Worm (Caenorhabditis elegans) whole organism, L1 larva: ENCODE results near the gene C55B6.7.

Experiments
- C04F5.9 ChIP-seq: sonication (generic microtip); optimal IDR thresholded peaks from 2 replicates; lab custom pipeline; 2016; ENCODE audit warnings: missing genetic modification characterization, missing compliant biosample characterization
- C34B4.2 ChIP-seq: sonication (generic microtip); optimal IDR thresholded peaks from 2 replicates; lab custom pipeline; 2017; ENCODE audit warnings: mild to moderate bottlenecking, missing genetic modification characterization, missing compliant biosample characterization
- Y116A8C.19 ChIP-seq: sonication (generic microtip); optimal IDR thresholded peaks from 2 replicates; lab custom pipeline; 2016; ENCODE audit warnings: missing compliant biosample characterization, missing genetic modification characterization, borderline replicate concordance
- alr-1 ChIP-seq: fragments of 200-800 bp; sonication (Bioruptor generic); optimal IDR thresholded peaks from 2 replicates; lab custom pipeline; 2018; ENCODE audit warnings: borderline replicate concordance, mild to moderate bottlenecking, missing genetic modification characterization, missing compliant biosample characterization
- ceh-8 ChIP-seq: fragments of 200-800 bp; sonication (Bioruptor generic); optimal IDR thresholded peaks from 2 replicates; lab custom pipeline; 2018; ENCODE audit warnings: mild to moderate bottlenecking, missing genetic modification characterization, moderate library complexity, missing compliant biosample characterization
- ceh-82 ChIP-seq, 3 experiments: fragments of 150-350 bp in 1 of 3; sonication (generic microtip) in 2 of 3; optimal IDR thresholded peaks; 2 replicates each; lab custom pipeline; 2014 to 2017; ENCODE audit warnings: missing biosample characterization in 3 of 3, missing genetic modification characterization in 3 of 3
- ceh-88 ChIP-seq: fragments of 200-800 bp; sonication (Bioruptor generic); IDR thresholded peaks from 2 replicates; pipeline ENCODE4 v1.3.6; 2022; ENCODE audit warnings: missing genetic modification characterization, missing compliant biosample characterization
- ces-1 ChIP-seq: fragments of 150-350 bp; optimal IDR thresholded peaks from 2 replicates; lab custom pipeline; 2014; ENCODE audit warnings: missing biosample characterization, missing genetic modification reagents, missing genetic modification characterization
- dpl-1 ChIP-seq, 3 experiments: fragments of 150-350 bp in 2 of 3; sonication (generic microtip) in 1 of 3; optimal IDR thresholded peaks; 2 replicates each; lab custom pipeline; 2014 to 2017; ENCODE audit warnings: missing biosample characterization in 3 of 3, missing genetic modification characterization in 3 of 3, missing genetic modification reagents in 3 of 3
- dsc-1 ChIP-seq: sonication (generic microtip); optimal IDR thresholded peaks from 2 replicates; lab custom pipeline; 2016; ENCODE audit warnings: mild to moderate bottlenecking, missing genetic modification characterization, missing compliant biosample characterization
- efl-1 ChIP-seq, 4 experiments: fragments of 150-350 bp; optimal IDR thresholded peaks in 3 of 4; peaks in 1 of 4; 1 replicate in 1 of 4; 2 replicates in 3 of 4; lab custom pipeline; 2014; ENCODE audit warnings: missing biosample characterization in 2 of 4, missing genetic modification characterization in 2 of 4, missing genetic modification reagents in 2 of 4
- efl-3 ChIP-seq: fragments of 200-800 bp; sonication (Bioruptor generic); optimal IDR thresholded peaks from 2 replicates; lab custom pipeline; 2018; ENCODE audit warnings: mild to moderate bottlenecking, missing genetic modification characterization, missing compliant biosample characterization
- elt-2 ChIP-seq: sonication (generic microtip); optimal IDR thresholded peaks from 2 replicates; lab custom pipeline; 2016; ENCODE audit warnings: missing genetic modification characterization, mild to moderate bottlenecking, inconsistent platforms, missing compliant biosample characterization, missing genetic modification reagents
- ets-5 ChIP-seq: fragments of 200-800 bp; sonication (Bioruptor generic); IDR thresholded peaks from 2 replicates; pipeline ENCODE4 v1.3.6; 2022; ENCODE audit warnings: missing genetic modification characterization, missing compliant biosample characterization
- fkh-10 ChIP-seq: sonication (generic microtip); optimal IDR thresholded peaks from 2 replicates; lab custom pipeline; 2017; ENCODE audit warnings: missing biosample characterization, missing genetic modification reagents, missing genetic modification characterization
- fkh-8 ChIP-seq: sonication (generic microtip); optimal IDR thresholded peaks from 2 replicates; lab custom pipeline; 2016; ENCODE audit warnings: mild to moderate bottlenecking, missing genetic modification characterization, missing compliant biosample characterization
- hlh-4 ChIP-seq: sonication (generic microtip); optimal IDR thresholded peaks from 2 replicates; lab custom pipeline; 2016; ENCODE audit warnings: mild to moderate bottlenecking, missing genetic modification characterization, missing compliant biosample characterization
- hpl-2 ChIP-seq: fragments of 150-350 bp; optimal IDR thresholded peaks from 2 replicates; lab custom pipeline; 2014; ENCODE audit warnings: missing biosample characterization, missing genetic modification reagents, missing genetic modification characterization
- isw-1 ChIP-seq: fragments of 200-800 bp; sonication (Bioruptor generic); IDR thresholded peaks from 2 replicates; pipeline ENCODE4 v1.3.6; 2022; ENCODE audit warnings: missing genetic modification characterization, missing compliant biosample characterization
- lin-15B ChIP-seq: fragments of 150-350 bp; sonication (generic microtip); optimal IDR thresholded peaks from 3 replicates; lab custom pipeline; 2014; ENCODE audit warnings: missing biosample characterization, missing genetic modification characterization
- lin-35 ChIP-seq, 2 experiments: fragments of 150-350 bp; optimal IDR thresholded peaks; 2 replicates each; lab custom pipeline; 2014; ENCODE audit warnings: missing biosample characterization in 2 of 2, missing genetic modification characterization in 2 of 2, missing genetic modification reagents in 2 of 2
- lin-39 ChIP-seq: fragments of 150-350 bp; optimal IDR thresholded peaks from 2 replicates; lab custom pipeline; 2014; ENCODE audit warnings: missing biosample characterization, missing genetic modification reagents, missing genetic modification characterization
- lir-3 ChIP-seq: sonication (generic microtip); optimal IDR thresholded peaks from 2 replicates; lab custom pipeline; 2016; ENCODE audit warnings: mild to moderate bottlenecking, missing genetic modification characterization, moderate library complexity, missing compliant biosample characterization; ENCODE audit not compliant: poor library complexity
- mab-9 ChIP-seq: fragments of 200-800 bp; sonication (Bioruptor generic); IDR thresholded peaks from 2 replicates; pipeline ENCODE4 v1.3.6; 2022; ENCODE audit warnings: missing genetic modification reagents, missing genetic modification characterization, missing compliant biosample characterization
- nhr-11 ChIP-seq: fragments of 150-350 bp; optimal IDR thresholded peaks from 2 replicates; lab custom pipeline; 2014; ENCODE audit warnings: missing biosample characterization, missing genetic modification characterization
- nhr-12 ChIP-seq: sonication (generic microtip); optimal IDR thresholded peaks from 2 replicates; lab custom pipeline; 2017; ENCODE audit warnings: missing biosample characterization, missing genetic modification characterization
- nhr-20 ChIP-seq: sonication (generic microtip); optimal IDR thresholded peaks from 2 replicates; lab custom pipeline; 2016; ENCODE audit warnings: mild to moderate bottlenecking, missing genetic modification characterization, missing compliant biosample characterization
- nhr-237 ChIP-seq: fragments of 150-350 bp; optimal IDR thresholded peaks from 2 replicates; lab custom pipeline; 2014; ENCODE audit warnings: missing biosample characterization, missing genetic modification characterization
- nhr-28 ChIP-seq: fragments of 150-350 bp; optimal IDR thresholded peaks from 2 replicates; lab custom pipeline; 2014; ENCODE audit warnings: missing biosample characterization, missing genetic modification characterization
- nhr-47 ChIP-seq: sonication (generic microtip); optimal IDR thresholded peaks from 2 replicates; lab custom pipeline; 2016; ENCODE audit warnings: mild to moderate bottlenecking, missing genetic modification characterization, moderate library complexity, missing compliant biosample characterization
- nhr-77 ChIP-seq: fragments of 150-350 bp; optimal IDR thresholded peaks from 2 replicates; lab custom pipeline; 2014; ENCODE audit warnings: missing biosample characterization, missing genetic modification characterization
- nhr-84 ChIP-seq: sonication (generic microtip); optimal IDR thresholded peaks from 2 replicates; lab custom pipeline; 2017; ENCODE audit warnings: missing biosample characterization, missing genetic modification characterization
- nhr-85 ChIP-seq: sonication (generic microtip); peaks from one replicate; lab custom pipeline; 2016; ENCODE audit warnings: missing genetic modification characterization, inconsistent platforms, missing compliant biosample characterization
- rnt-1 ChIP-seq: sonication (generic microtip); optimal IDR thresholded peaks from 2 replicates; lab custom pipeline; 2016; ENCODE audit warnings: mild to moderate bottlenecking, missing genetic modification characterization, moderate library complexity, missing compliant biosample characterization
- skn-1 ChIP-seq: fragments of 150-350 bp; optimal IDR thresholded peaks from 2 replicates; lab custom pipeline; 2014; ENCODE audit warnings: missing biosample characterization, missing genetic modification characterization
- snpc-4 ChIP-seq: fragments of 150-350 bp; optimal IDR thresholded peaks from 2 replicates; lab custom pipeline; 2014; ENCODE audit warnings: missing biosample characterization, missing genetic modification characterization
- snu-23 ChIP-seq: sonication (generic microtip); optimal IDR thresholded peaks from 2 replicates; lab custom pipeline; 2016; ENCODE audit warnings: missing genetic modification characterization, missing compliant biosample characterization
- sptf-1 ChIP-seq: fragments of 150-350 bp; optimal IDR thresholded peaks from 2 replicates; lab custom pipeline; 2014; ENCODE audit warnings: missing biosample characterization, missing genetic modification characterization
- swsn-7 ChIP-seq: sonication (generic microtip); optimal IDR thresholded peaks from 2 replicates; lab custom pipeline; 2016; ENCODE audit warnings: missing genetic modification characterization, missing compliant biosample characterization
- tbx-2 ChIP-seq: sonication (generic microtip); optimal IDR thresholded peaks from 2 replicates; lab custom pipeline; 2016; ENCODE audit warnings: missing genetic modification characterization, missing compliant biosample characterization
- tlp-1 ChIP-seq: fragments of 150-350 bp; optimal IDR thresholded peaks from 2 replicates; lab custom pipeline; 2014; ENCODE audit warnings: missing biosample characterization, missing genetic modification characterization
- unc-62 ChIP-seq: fragments of 150-350 bp; optimal IDR thresholded peaks from 2 replicates; lab custom pipeline; 2014; ENCODE audit warnings: missing biosample characterization, missing genetic modification reagents, missing genetic modification characterization
- unc-86 ChIP-seq: sonication (generic microtip); optimal IDR thresholded peaks from 2 replicates; lab custom pipeline; 2016; ENCODE audit warnings: missing genetic modification characterization, missing compliant biosample characterization
- unc-98 ChIP-seq: fragments of 200-800 bp; sonication (Bioruptor generic); IDR thresholded peaks from 2 replicates; pipeline ENCODE4 v1.3.6; 2022; ENCODE audit warnings: missing genetic modification characterization, missing compliant biosample characterization
- vab-15 ChIP-seq: sonication (generic microtip); optimal IDR thresholded peaks from 2 replicates; lab custom pipeline; 2017; ENCODE audit warnings: missing genotype, mild to moderate bottlenecking, missing genetic modification characterization, missing compliant biosample characterization
- xbp-1 ChIP-seq: sonication (generic microtip); optimal IDR thresholded peaks from 2 replicates; lab custom pipeline; 2016; ENCODE audit warnings: missing genetic modification characterization, missing compliant biosample characterization
- ztf-11 ChIP-seq, 2 experiments: sonication (generic microtip); optimal IDR thresholded peaks; 2 replicates each; lab custom pipeline; 2016 to 2017; ENCODE audit warnings: missing genetic modification characterization in 2 of 2, missing biosample characterization in 1 of 2, missing compliant biosample characterization in 1 of 2
- ztf-4 ChIP-seq: fragments of 150-350 bp; optimal IDR thresholded peaks from 2 replicates; lab custom pipeline; 2014; ENCODE audit warnings: missing biosample characterization, missing genetic modification characterization

C55B6.7 gene

DNA sequence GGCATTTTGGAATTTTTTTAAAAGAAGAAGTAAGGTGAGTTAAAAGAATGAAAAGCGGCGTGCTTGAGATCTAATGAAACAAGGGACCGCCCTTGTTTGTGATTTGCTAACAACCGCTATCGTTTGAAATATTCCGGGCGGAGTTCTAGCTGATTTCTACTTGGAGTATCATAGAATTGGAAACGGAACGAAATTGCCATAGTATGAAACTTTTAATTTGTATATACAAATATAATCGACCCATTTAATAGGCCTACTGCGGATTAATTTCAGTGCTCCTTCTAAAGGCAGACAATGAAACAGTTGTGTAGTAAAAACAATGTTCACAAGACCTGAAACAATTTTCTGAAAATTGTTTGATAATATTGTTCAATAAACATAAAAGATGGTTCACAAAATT lies at the start of gene C55B6.7:
TSS of gene C55B6.7 (minus strand) at position 101 of the 400 bp plus-strand sequence.
- TF ChIP-seq ztf-4 (tag; lab: Kevin White, UChicago) (no peak), xbp-1 (no peak), elt-2 (tag; lab: Kevin White, UChicago) (no peak), ces-1 (GFP tag; lab: Kevin White, UChicago) (no peak), fkh-10 (GFP tag; lab: Kevin White, UChicago) (no peak), fkh-8 (no peak), C34B4.2 (tag; lab: Kevin White, UChicago) (no peak), dpl-1 (GFP tag; optimal IDR thresholded peaks at IDR 0.05; lab: Kevin White, UChicago) (no peak), nhr-12 (tag; lab: Kevin White, UChicago) (no peak), nhr-20 (tag; lab: Kevin White, UChicago) (no peak), vab-15 (tag; lab: Kevin White, UChicago) (no peak), nhr-84 (no peak), lin-35 (GFP tag; optimal IDR thresholded peaks at IDR 0.05; lab: Kevin White, UChicago) (no peak), efl-1 (optimal IDR thresholded peaks at IDR 0.05; lab: Kevin White, UChicago) (no peak), efl-1 (GFP tag; optimal IDR thresholded peaks at IDR 0.05 in 1 of 2; lab: Kevin White, UChicago) (no peak), rnt-1 (no peak), tlp-1 (no peak), nhr-28 (tag; lab: Kevin White, UChicago) (no peak)

DNA sequence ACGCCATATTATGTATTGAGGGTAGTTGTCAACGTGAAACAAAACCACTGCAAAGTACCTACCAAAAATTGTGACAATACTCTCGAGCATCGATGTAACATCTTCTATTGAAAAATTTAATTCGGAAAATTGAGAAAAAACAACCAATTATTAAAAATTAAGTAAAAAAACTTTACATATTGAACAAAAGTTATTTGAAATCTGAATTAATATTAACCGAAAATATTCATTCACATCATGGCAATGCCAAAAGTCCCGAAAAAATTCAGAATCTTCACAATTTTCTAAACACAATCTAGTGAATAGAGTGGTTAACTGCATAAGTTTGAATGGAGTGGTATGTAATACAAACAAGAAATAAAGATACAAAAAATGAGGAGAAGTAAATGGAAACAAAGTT lies 46.8 kb upstream of the C55B6.7 start, which contains the start of gene F46H5.3:
TSS of gene F46H5.3 (minus strand) at position 101 of the 400 bp plus-strand sequence.
- TF ChIP-seq lin-39 (tag; lab: Kevin White, UChicago) (no peak), nhr-11 (no peak), nhr-47 (tag; lab: Kevin White, UChicago) (no peak), ceh-82 (tag; optimal IDR thresholded peaks at IDR 0.05; lab: Kevin White, UChicago) (no peak)

DNA sequence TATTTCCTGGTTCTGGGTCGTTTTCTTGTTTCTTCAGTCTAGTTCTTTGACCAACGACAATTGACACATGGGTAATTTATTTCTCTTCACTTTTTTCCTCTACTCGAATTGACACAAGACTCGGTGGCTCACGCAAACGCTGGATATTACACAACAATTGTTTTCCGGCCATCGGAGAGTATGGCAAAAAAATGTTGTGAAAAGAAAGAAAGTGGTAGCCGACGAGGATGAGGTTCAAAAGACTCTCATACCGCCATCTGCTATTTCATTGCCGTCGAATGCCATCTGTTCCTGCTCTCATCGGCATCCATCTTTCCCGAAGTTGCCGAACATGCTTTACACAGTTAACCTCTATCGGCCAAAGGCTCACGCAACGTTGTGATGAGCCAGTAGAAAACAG lies 44.9 kb upstream of the C55B6.7 start:
- TF ChIP-seq alr-1 (tag; lab: Kevin White, UChicago), result no peak
- TF ChIP-seq snpc-4 (tag; lab: Kevin White, UChicago), result no peak
- TF ChIP-seq nhr-12 (tag; lab: Kevin White, UChicago), result no peak
- TF ChIP-seq nhr-85 (tag; lab: Kevin White, UChicago), result no peak
- TF ChIP-seq unc-86 (tag; lab: Kevin White, UChicago), result no peak
- no peak for TF ChIP-seq isw-1 (GFP tag; lab: Robert Waterston, UW)
- no peak for TF ChIP-seq hpl-2 (GFP tag; lab: Kevin White, UChicago)
- TF ChIP-seq dsc-1 (tag; lab: Kevin White, UChicago), result peak; percentile 90
- no peak for TF ChIP-seq efl-3 (GFP tag; lab: Kevin White, UChicago)
- TF ChIP-seq lin-15B, result no peak
- no peak for TF ChIP-seq ztf-11 (tag; optimal IDR thresholded peaks at IDR 0.05; lab: Kevin White, UChicago)
- no peak for TF ChIP-seq ceh-88
- no peak for TF ChIP-seq elt-2 (tag; lab: Kevin White, UChicago)
- TF ChIP-seq Y116A8C.19 (tag; lab: Kevin White, UChicago), result no peak
- no peak for TF ChIP-seq sptf-1 (tag; lab: Kevin White, UChicago)
- peak; percentile 49 for TF ChIP-seq swsn-7
- no peak for TF ChIP-seq vab-15 (tag; lab: Kevin White, UChicago)
- no peak for TF ChIP-seq nhr-84
- no peak for TF ChIP-seq dpl-1 (GFP tag; optimal IDR thresholded peaks at IDR 0.05; lab: Kevin White, UChicago)
- no peak for TF ChIP-seq skn-1 (tag; lab: Kevin White, UChicago)
- peak; percentile 29 for TF ChIP-seq tbx-2 (tag; lab: Kevin White, UChicago)
- peak; percentile 62 for TF ChIP-seq nhr-20 (tag; lab: Kevin White, UChicago)
- no peak for TF ChIP-seq ceh-8
- no peak for TF ChIP-seq hlh-4 (tag; lab: Kevin White, UChicago)
- TF ChIP-seq ceh-82 (tag; optimal IDR thresholded peaks at IDR 0.05; lab: Kevin White, UChicago), result no peak
- TF ChIP-seq C04F5.9, result no peak
- TF ChIP-seq snu-23 (GFP tag; lab: Kevin White, UChicago), result peak; percentile 62
- TF ChIP-seq fkh-8, result no peak
- peak in 1 of 2 experiments; percentile 10 for TF ChIP-seq efl-1 (optimal IDR thresholded peaks at IDR 0.05; lab: Kevin White, UChicago)
- no peak for TF ChIP-seq efl-1 (GFP tag; optimal IDR thresholded peaks at IDR 0.05 in 1 of 2; lab: Kevin White, UChicago)
- no peak; the same call in 1 of the 2 replicates for TF ChIP-seq unc-98
- TF ChIP-seq unc-62 (GFP tag; lab: Kevin White, UChicago), result no peak
- TF ChIP-seq mab-9 (GFP tag; lab: Robert Waterston, UW), result no peak
- no peak for TF ChIP-seq fkh-10 (GFP tag; lab: Kevin White, UChicago)
- no peak for TF ChIP-seq ets-5 (GFP tag; lab: Robert Waterston, UW)
- TF ChIP-seq nhr-77, result no peak
- TF ChIP-seq lir-3 (tag; lab: Kevin White, UChicago), result no peak
- TF ChIP-seq ztf-4 (tag; lab: Kevin White, UChicago), result no peak
- no peak for TF ChIP-seq nhr-237
